Worm (Caenorhabditis elegans) whole organism, young adult: ENCODE data around the gene spp-5.
A peak's percentile ranks its signal among the peaks of the same experiment; 100 is the strongest.

Experiments
- C17E4.6 ChIP-seq: fragments of 200-800 bp; sonication (Bioruptor generic); IDR thresholded peaks from 2 replicates; pipeline ENCODE4 v1.3.6; 2022; ENCODE audit warnings: missing genetic modification reagents, missing genetic modification characterization, missing compliant biosample characterization
- D2030.7 ChIP-seq: fragments of 200-800 bp; sonication (Bioruptor generic); IDR thresholded peaks from 2 replicates; pipeline ENCODE4 v1.3.6; 2022; ENCODE audit warnings: missing genetic modification reagents, missing genetic modification characterization, missing compliant biosample characterization
- F22D6.2 ChIP-seq: sonication (generic microtip); optimal IDR thresholded peaks from 2 replicates; lab custom pipeline; 2016; ENCODE audit warnings: mild to moderate bottlenecking, missing genetic modification characterization, missing compliant biosample characterization
- F23B12.7 ChIP-seq: sonication (generic microtip); optimal IDR thresholded peaks from 2 replicates; lab custom pipeline; 2017; ENCODE audit warnings: missing genetic modification characterization, mild to moderate bottlenecking, missing compliant biosample characterization, antibody characterized with exemption, moderate library complexity; ENCODE audit not compliant: insufficient read depth
- F33H1.4 ChIP-seq: fragments of 200-800 bp; sonication (Bioruptor generic); IDR thresholded peaks from 2 replicates; pipeline ENCODE4 v1.3.6; 2022; ENCODE audit warnings: missing genetic modification reagents, missing genetic modification characterization, missing compliant biosample characterization
- F37B4.10 ChIP-seq: fragments of 200-800 bp; sonication (Bioruptor generic); IDR thresholded peaks from 2 replicates; pipeline ENCODE4 v1.3.6; 2022; ENCODE audit warnings: missing genetic modification characterization, missing compliant biosample characterization
- F49E8.2 ChIP-seq: sonication (generic microtip); optimal IDR thresholded peaks from 3 replicates; lab custom pipeline; 2017; ENCODE audit warnings: missing genetic modification characterization, mild to moderate bottlenecking, missing compliant biosample characterization, antibody characterized with exemption, moderate library complexity; ENCODE audit not compliant: insufficient read depth
- F57A8.1 ChIP-seq: fragments of 200-800 bp; sonication (Bioruptor generic); optimal IDR thresholded peaks from 2 replicates; lab custom pipeline; 2018; ENCODE audit warnings: mild to moderate bottlenecking, missing genetic modification characterization, moderate library complexity, missing compliant biosample characterization
- K11D2.4 ChIP-seq: fragments of 200-800 bp; sonication (Bioruptor generic); IDR thresholded peaks from 2 replicates; pipeline ENCODE4 v1.3.6; 2022; ENCODE audit warnings: missing genetic modification reagents, missing genetic modification characterization, missing compliant biosample characterization
- K12H6.12 ChIP-seq: fragments of 200-800 bp; sonication (Bioruptor generic); optimal IDR thresholded peaks from 2 replicates; lab custom pipeline; 2018; ENCODE audit warnings: mild to moderate bottlenecking, missing genetic modification characterization, missing compliant biosample characterization
- T07F8.4 ChIP-seq: sonication (generic microtip); optimal IDR thresholded peaks from 2 replicates; lab custom pipeline; 2016; ENCODE audit warnings: mild to moderate bottlenecking, missing genetic modification characterization, moderate library complexity, missing compliant biosample characterization
- T26A5.8 ChIP-seq: sonication (generic microtip); optimal IDR thresholded peaks from 2 replicates; lab custom pipeline; 2016; ENCODE audit warnings: missing genetic modification characterization, missing compliant biosample characterization
- Y67H2A.10 ChIP-seq: fragments of 200-800 bp; sonication (Bioruptor generic); conservative IDR thresholded peaks from 2 replicates; pipeline ENCODE4 v1.3.6; 2022; ENCODE audit warnings: missing genetic modification reagents, missing genetic modification characterization, missing compliant biosample characterization
- Y79H2A.3 ChIP-seq: fragments of 200-800 bp; sonication (Bioruptor generic); conservative IDR thresholded peaks from 2 replicates; pipeline ENCODE4 v1.3.6; 2022; ENCODE audit warnings: missing genetic modification reagents, missing genetic modification characterization, missing compliant biosample characterization
- akir-1 ChIP-seq: fragments of 200-800 bp; sonication (Bioruptor generic); optimal IDR thresholded peaks from 2 replicates; lab custom pipeline; 2018; ENCODE audit warnings: mild to moderate bottlenecking, missing genetic modification characterization, moderate library complexity, missing compliant biosample characterization
- attf-5 ChIP-seq: fragments of 200-800 bp; sonication (Bioruptor generic); optimal IDR thresholded peaks from 2 replicates; lab custom pipeline; 2018; ENCODE audit warnings: mild to moderate bottlenecking, missing genetic modification characterization, missing compliant biosample characterization
- cebp-2 ChIP-seq: fragments of 200-800 bp; sonication (Bioruptor generic); IDR thresholded peaks from 2 replicates; pipeline ENCODE4 v1.3.6; 2022; ENCODE audit warnings: missing genetic modification characterization, missing compliant biosample characterization
- ceh-58 ChIP-seq: fragments of 200-800 bp; sonication (Bioruptor generic); IDR thresholded peaks from 2 replicates; pipeline ENCODE4 v1.3.6; 2022; ENCODE audit warnings: missing genetic modification characterization, missing compliant biosample characterization
- ceh-79 ChIP-seq: sonication (generic microtip); optimal IDR thresholded peaks from 2 replicates; lab custom pipeline; 2017; ENCODE audit warnings: mild to moderate bottlenecking, missing genetic modification characterization, missing compliant biosample characterization
- dox-1 ChIP-seq: fragments of 200-800 bp; sonication (Bioruptor generic); IDR thresholded peaks from 2 replicates; pipeline ENCODE4 v1.3.6; 2022; ENCODE audit warnings: missing genetic modification reagents, missing genetic modification characterization, missing compliant biosample characterization
- efl-1 ChIP-seq: fragments of 150-350 bp; optimal IDR thresholded peaks from 2 replicates; lab custom pipeline; 2014; ENCODE audit warnings: missing biosample characterization, missing genetic modification reagents, missing genetic modification characterization
- egl-18 ChIP-seq: fragments of 200-800 bp; sonication (Bioruptor generic); IDR thresholded peaks from 2 replicates; pipeline ENCODE4 v1.3.6; 2022; ENCODE audit warnings: missing genetic modification reagents, missing genetic modification characterization, missing compliant biosample characterization
- ekl-4 ChIP-seq: fragments of 200-800 bp; sonication (Bioruptor generic); IDR thresholded peaks from 2 replicates; pipeline ENCODE4 v1.3.6; 2022; ENCODE audit warnings: missing genetic modification reagents, missing genetic modification characterization, missing compliant biosample characterization
- hlh-12 ChIP-seq: sonication (generic microtip); optimal IDR thresholded peaks from 2 replicates; lab custom pipeline; 2016; ENCODE audit warnings: missing genetic modification characterization, missing compliant biosample characterization
- hmg-1.2 ChIP-seq: fragments of 200-800 bp; sonication (Bioruptor generic); IDR thresholded peaks from 2 replicates; pipeline ENCODE4 v1.3.6; 2022; ENCODE audit warnings: missing genetic modification reagents, missing genetic modification characterization, missing compliant biosample characterization
- hsf-1 ChIP-seq: fragments of 200-800 bp; sonication (Bioruptor generic); IDR thresholded peaks from 2 replicates; pipeline ENCODE4 v1.3.6; 2022; ENCODE audit warnings: missing genetic modification reagents, missing genetic modification characterization, missing compliant biosample characterization
- lin-26 ChIP-seq: fragments of 200-800 bp; sonication (Bioruptor generic); IDR thresholded peaks from 2 replicates; pipeline ENCODE4 v1.3.6; 2022; ENCODE audit warnings: missing genetic modification reagents, missing genetic modification characterization, missing compliant biosample characterization
- lin-40 ChIP-seq: sonication (generic microtip); optimal IDR thresholded peaks from 2 replicates; lab custom pipeline; 2016; ENCODE audit warnings: missing genetic modification characterization, mild to moderate bottlenecking, missing compliant biosample characterization, missing genotype, missing genetic modification reagents
- lir-1 ChIP-seq: fragments of 200-800 bp; sonication (Bioruptor generic); conservative IDR thresholded peaks from 2 replicates; pipeline ENCODE4 v1.3.6; 2022; ENCODE audit warnings: missing genetic modification reagents, missing genetic modification characterization, missing compliant biosample characterization
- madf-6 ChIP-seq: fragments of 200-800 bp; sonication (Bioruptor generic); IDR thresholded peaks from 2 replicates; pipeline ENCODE4 v1.3.6; 2022; ENCODE audit warnings: missing genetic modification reagents, missing genetic modification characterization, missing compliant biosample characterization
- madf-8 ChIP-seq: fragments of 200-800 bp; sonication (Bioruptor generic); conservative IDR thresholded peaks from 2 replicates; pipeline ENCODE4 v1.3.6; 2022; ENCODE audit warnings: missing genetic modification reagents, missing genetic modification characterization, missing compliant biosample characterization
- mcd-1 ChIP-seq: fragments of 200-800 bp; sonication (Bioruptor generic); IDR thresholded peaks from 2 replicates; pipeline ENCODE4 v1.3.6; 2022; ENCODE audit warnings: missing genetic modification reagents, missing genetic modification characterization, missing compliant biosample characterization
- nfya-1 ChIP-seq: sonication (generic microtip); optimal IDR thresholded peaks from 2 replicates; lab custom pipeline; 2017; ENCODE audit warnings: antibody characterized with exemption, missing compliant biosample characterization, missing genetic modification characterization, borderline replicate concordance; ENCODE audit not compliant: insufficient read depth
- rec-8 ChIP-seq, 2 experiments: sonication (generic microtip); optimal IDR thresholded peaks; 2 replicates each; lab custom pipeline; 2016; ENCODE audit warnings: mild to moderate bottlenecking in 2 of 2, missing genetic modification characterization in 2 of 2, missing genetic modification reagents in 2 of 2, missing genotype in 2 of 2, missing biosample characterization in 1 of 2, missing compliant biosample characterization in 1 of 2, moderate library complexity in 1 of 2
- sea-2 ChIP-seq: fragments of 200-800 bp; sonication (Bioruptor generic); IDR thresholded peaks from 2 replicates; pipeline ENCODE4 v1.3.6; 2022; ENCODE audit warnings: missing genetic modification characterization, missing compliant biosample characterization
- tbx-9 ChIP-seq: sonication (generic microtip); optimal IDR thresholded peaks from 2 replicates; lab custom pipeline; 2016; ENCODE audit warnings: borderline replicate concordance, missing genetic modification characterization, inconsistent platforms, missing compliant biosample characterization
- tlf-1 ChIP-seq: fragments of 200-800 bp; sonication (Bioruptor generic); optimal IDR thresholded peaks from 2 replicates; lab custom pipeline; 2018; ENCODE audit warnings: mild to moderate bottlenecking, missing genetic modification characterization, missing compliant biosample characterization
- xnd-1 ChIP-seq: sonication (generic microtip); optimal IDR thresholded peaks from 2 replicates; lab custom pipeline; 2016; ENCODE audit warnings: missing genotype, missing genetic modification reagents, missing genetic modification characterization, missing compliant biosample characterization
- ztf-26 ChIP-seq: sonication (generic microtip); optimal IDR thresholded peaks from 2 replicates; lab custom pipeline; 2017; ENCODE audit warnings: missing genetic modification characterization, missing compliant biosample characterization
- ztf-3 ChIP-seq: fragments of 200-800 bp; sonication (Bioruptor generic); optimal IDR thresholded peaks from 2 replicates; lab custom pipeline; 2018; ENCODE audit warnings: mild to moderate bottlenecking, missing genetic modification characterization, missing compliant biosample characterization
- ztf-6 ChIP-seq: fragments of 200-800 bp; sonication (Bioruptor generic); IDR thresholded peaks from 2 replicates; pipeline ENCODE4 v1.3.6; 2022; ENCODE audit warnings: missing genetic modification reagents, missing genetic modification characterization, missing compliant biosample characterization

The spp-5 gene

ce11 chrX:7330685-7331196 is 10.6 kb upstream of the spp-5 start, which contains the start of gene ttr-30:
TSS of gene ttr-30 (plus strand) at chrX:7330949.
- TF ChIP-seq T07F8.4 (no peak), ztf-26 (peak; percentile 5)

ce11 chrX:7329601-7330000 is 9.4 kb upstream of the spp-5 start, which contains the start of gene ttr-59:
TSS of gene ttr-59 (plus strand) at chrX:7329818.
- no peak for TF ChIP-seq akir-1 (GFP tag; lab: Kevin White, UChicago)
- TF ChIP-seq F22D6.2: no peak
- no peak for TF ChIP-seq attf-5
- no peak for TF ChIP-seq F49E8.2 (tag; lab: Kevin White, UChicago)
- no peak for TF ChIP-seq efl-1 (GFP tag; lab: Kevin White, UChicago)

- TF ChIP-seq C17E4.6 (no peak), F57A8.1 (no peak), xnd-1 (no peak), madf-6 (GFP tag; lab: Robert Waterston, UW) (no peak), lir-1 (GFP tag; lab: Robert Waterston, UW) (no peak), mcd-1 (GFP tag; lab: Robert Waterston, UW) (no peak), cebp-2 (no peak), egl-18 (GFP tag; lab: Robert Waterston, UW) (no peak), D2030.7 (GFP tag; lab: Robert Waterston, UW) (no peak), lin-26 (GFP tag; lab: Robert Waterston, UW) (no peak), hsf-1 (no peak), ceh-79 (no peak), ztf-6 (GFP tag; lab: Robert Waterston, UW) (no peak), K11D2.4 (GFP tag; lab: Robert Waterston, UW) (no peak)
Observed at ce11 chrX:7328065-7328564, 8.0 kb upstream of the spp-5 start.

ce11 chrX:7326967-7327651 is 7.0 kb upstream of the spp-5 start, which contains the start of gene sng-1:
TSS of gene sng-1 (plus strand) at chrX:7327601.
- TF ChIP-seq F33H1.4 (GFP tag; lab: Robert Waterston, UW): no peak
- no peak for TF ChIP-seq tbx-9
- no peak for TF ChIP-seq F23B12.7 (tag; lab: Kevin White, UChicago)
- peak; percentile 26 for TF ChIP-seq K12H6.12 (tag; lab: Kevin White, UChicago)
- no peak for TF ChIP-seq hlh-12 (tag; lab: Kevin White, UChicago)
- no peak for TF ChIP-seq Y67H2A.10 (GFP tag; lab: Robert Waterston, UW)

- TF ChIP-seq egl-18 (GFP tag; lab: Robert Waterston, UW) (no peak), rec-8 (tag; optimal IDR thresholded peaks at IDR 0.05; lab: Kevin White, UChicago) (peak; percentile 8 to 79), ekl-4 (peak; percentile 37; the same call in 1 of the 2 replicates), sea-2 (GFP tag; lab: Robert Waterston, UW) (no peak), madf-8 (no peak), ztf-6 (GFP tag; lab: Robert Waterston, UW) (no peak), T26A5.8 (tag; lab: Kevin White, UChicago) (no peak), tlf-1 (GFP tag; lab: Kevin White, UChicago) (peak; percentile 23), lin-40 (peak; percentile 40), ztf-3 (GFP tag; lab: Kevin White, UChicago) (no peak), T07F8.4 (peak; percentile 4), F22D6.2 (no peak), K11D2.4 (GFP tag; lab: Robert Waterston, UW) (no peak), ceh-58 (GFP tag; lab: Robert Waterston, UW) (no peak), hmg-1.2 (GFP tag; lab: Robert Waterston, UW) (peak; percentile 71), nfya-1 (no peak), F37B4.10 (GFP tag; lab: Robert Waterston, UW) (no peak), dox-1 (GFP tag; lab: Robert Waterston, UW) (no peak; the same call in 1 of the 2 replicates), Y79H2A.3 (GFP tag; lab: Robert Waterston, UW) (no peak), C17E4.6 (no peak)
Observed at ce11 chrX:7323604-7324003, 3.5 kb upstream of the spp-5 start.
